Worm (Caenorhabditis elegans): Measurements from ENCODE around the gene col-77.

The col-77 gene

DNA sequence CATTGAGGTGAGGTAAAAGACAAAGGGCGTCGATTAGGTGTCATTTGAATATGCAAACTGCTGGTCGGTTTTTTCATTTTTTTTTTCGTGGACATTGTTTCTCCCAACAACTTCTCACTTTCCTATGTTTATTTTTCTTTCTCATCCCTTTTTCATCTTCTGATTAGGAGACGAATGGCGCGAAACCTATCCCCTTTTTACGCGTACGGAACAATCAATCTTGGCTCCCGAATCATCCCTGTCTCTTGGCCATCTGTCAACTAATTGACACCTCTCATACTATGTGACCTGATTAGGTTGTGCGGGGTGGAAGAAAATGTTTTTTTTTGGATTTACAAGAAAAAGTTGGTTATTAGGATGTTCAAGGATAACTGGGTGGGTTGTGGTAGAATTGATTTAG, 14.4 kb downstream of the col-77 start:
- TF ChIP-seq B0310.2 (tag; optimal IDR thresholded peaks at IDR 0.05) (no peak), ets-7 (tag; optimal IDR thresholded peaks at IDR 0.05) (no peak), sea-1 (GFP tag; conservative IDR thresholded peaks at IDR 0.05) (no peak), hmg-4 (GFP tag; optimal IDR thresholded peaks at IDR 0.05) (no peak), tbx-11 (GFP tag; IDR thresholded peaks at IDR 0.05) (no peak), hnd-1 (tag; optimal IDR thresholded peaks at IDR 0.05) (no peak), flt-1 (GFP tag; IDR thresholded peaks at IDR 0.05) (no peak), ceh-13 (GFP tag; optimal IDR thresholded peaks at IDR 0.05) (no peak)

DNA sequence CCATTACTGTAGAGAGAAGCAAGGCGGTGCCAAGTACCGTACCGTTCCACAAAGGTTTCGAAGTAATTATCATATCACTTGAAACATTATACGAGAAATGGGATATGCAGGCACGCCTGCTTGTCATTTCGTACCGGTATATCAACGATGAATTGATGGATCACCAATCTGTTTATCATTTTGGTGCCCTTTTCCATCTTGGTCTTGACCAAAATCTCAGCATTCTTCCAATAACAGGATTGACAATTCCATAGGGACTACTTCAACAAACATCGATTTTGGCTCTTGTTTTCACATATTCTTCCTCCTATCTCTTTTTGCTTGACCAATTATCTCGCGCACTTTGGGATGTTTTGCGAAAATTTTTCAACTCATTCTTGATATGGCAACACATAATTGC, 20.1 kb downstream of the col-77 start:
- no peak for TF ChIP-seq hmbx-1 (tag; optimal IDR thresholded peaks at IDR 0.05)
- TF ChIP-seq flt-1 (GFP tag; IDR thresholded peaks at IDR 0.05) = no peak
- TF ChIP-seq tbx-37 (GFP tag; conservative IDR thresholded peaks at IDR 0.05) = no peak
- no peak for TF ChIP-seq hmg-4 (GFP tag; optimal IDR thresholded peaks at IDR 0.05)
- no peak for TF ChIP-seq hnd-1 (tag; optimal IDR thresholded peaks at IDR 0.05)
- no peak for TF ChIP-seq ceh-13 (GFP tag; optimal IDR thresholded peaks at IDR 0.05)
- no peak for TF ChIP-seq tra-4 (tag; optimal IDR thresholded peaks at IDR 0.05)
- no peak for TF ChIP-seq aly-1 (tag; optimal IDR thresholded peaks at IDR 0.05)
- TF ChIP-seq ceh-36 (tag; optimal IDR thresholded peaks at IDR 0.05) = no peak
- TF ChIP-seq ama-1 (optimal IDR thresholded peaks at IDR 0.05) = no peak
- TF ChIP-seq F13C5.2 (tag; optimal IDR thresholded peaks at IDR 0.05) = no peak
- no peak for TF ChIP-seq scrt-1 (GFP tag; IDR thresholded peaks at IDR 0.05)
- TF ChIP-seq sea-1 (GFP tag; conservative IDR thresholded peaks at IDR 0.05) = no peak
- no peak for TF ChIP-seq ets-7 (tag; optimal IDR thresholded peaks at IDR 0.05)
- no peak for TF ChIP-seq pes-1 (GFP tag; IDR thresholded peaks at IDR 0.05)
- no peak for TF ChIP-seq B0310.2 (tag; optimal IDR thresholded peaks at IDR 0.05)
- TF ChIP-seq tbx-11 (GFP tag; IDR thresholded peaks at IDR 0.05) = no peak

DNA sequence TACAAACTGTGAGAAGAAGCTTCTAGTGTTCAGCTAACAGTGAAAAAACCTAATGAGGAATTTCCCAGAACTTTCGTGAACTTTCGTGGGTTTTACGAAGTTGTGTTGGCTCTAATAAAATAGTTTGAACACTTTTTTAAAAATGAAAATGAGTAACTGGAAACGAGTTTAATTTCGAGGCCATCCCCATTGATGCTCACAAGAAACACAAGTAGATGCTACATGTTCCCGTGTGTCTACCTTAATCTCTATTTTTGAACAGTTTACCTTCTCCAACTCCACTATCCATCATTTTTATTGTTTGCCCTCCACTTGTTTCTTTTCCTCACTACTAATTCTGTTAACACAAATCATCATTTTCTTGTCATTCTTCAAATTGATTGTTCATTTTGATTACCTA, 25.5 kb downstream of the col-77 start, which contains the start of gene C26D10.7:
C26D10.7 (plus strand) TSS at position 301 of the 400 bp plus-strand sequence.
- TF ChIP-seq hnd-1 (tag; optimal IDR thresholded peaks at IDR 0.05) = no peak
- TF ChIP-seq ceh-36 (tag; optimal IDR thresholded peaks at IDR 0.05) = no peak
- TF ChIP-seq tra-4 (tag; optimal IDR thresholded peaks at IDR 0.05) = no peak
- no peak for TF ChIP-seq F13C5.2 (tag; optimal IDR thresholded peaks at IDR 0.05)
- no peak for TF ChIP-seq tbx-37 (GFP tag; conservative IDR thresholded peaks at IDR 0.05)
- no peak for TF ChIP-seq ets-7 (tag; optimal IDR thresholded peaks at IDR 0.05)
- no peak for TF ChIP-seq pes-1 (GFP tag; IDR thresholded peaks at IDR 0.05)

DNA sequence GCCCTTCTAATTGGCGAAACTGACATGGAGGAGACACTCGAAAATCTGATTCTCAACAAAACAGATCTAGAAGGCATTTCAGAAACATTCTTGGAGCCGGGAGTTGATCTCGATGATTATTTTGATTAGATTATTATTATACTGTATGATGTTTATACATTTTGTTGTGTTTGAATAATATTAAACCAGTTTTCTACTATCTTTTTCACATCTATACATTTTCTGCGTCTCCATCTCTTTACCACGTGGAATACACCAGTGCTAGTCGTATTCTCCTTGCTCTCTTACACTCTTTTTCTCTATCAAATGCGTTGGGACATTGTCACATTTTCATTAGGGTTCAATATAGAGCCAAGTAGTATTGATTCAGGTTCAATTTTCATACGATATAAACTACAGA, 29.7 kb downstream of the col-77 start, which contains the start of gene C26D10.4:
C26D10.4 (plus strand) TSS at position 301 of the 400 bp plus-strand sequence.
- no peak for TF ChIP-seq tra-4 (tag; optimal IDR thresholded peaks at IDR 0.05)
- TF ChIP-seq flt-1 (GFP tag; IDR thresholded peaks at IDR 0.05) = no peak

DNA sequence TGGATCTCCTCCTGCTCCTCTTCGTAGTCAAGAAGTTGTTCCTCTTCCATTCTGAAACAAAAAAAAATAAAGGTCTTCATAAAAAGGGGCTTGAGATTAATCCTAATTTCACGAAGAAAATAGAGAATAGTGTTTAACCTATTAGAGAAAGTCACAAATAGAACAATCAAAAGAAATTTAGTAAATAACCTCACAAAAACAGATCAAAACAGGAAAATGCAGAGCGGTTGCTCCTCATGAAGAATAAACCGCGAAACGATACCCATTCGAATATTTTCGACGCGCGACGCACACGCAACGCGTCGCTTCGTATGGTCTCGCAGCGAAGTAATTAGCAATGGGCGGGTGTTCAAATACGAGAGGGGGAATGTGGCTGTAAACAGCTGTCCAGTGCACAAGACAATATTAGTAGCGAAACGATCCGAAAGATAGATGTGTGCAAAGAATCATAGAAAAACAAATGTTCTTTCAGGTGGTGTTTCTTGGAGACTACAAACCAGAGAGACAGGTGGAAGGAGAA, 30.3 kb downstream of the col-77 start, which contains the start of gene hel-1:
hel-1 (minus strand) TSS at position 51 of the 520 bp plus-strand sequence.
- TF ChIP-seq hmg-4 (GFP tag; optimal IDR thresholded peaks at IDR 0.05) (peak; percentile 28), ceh-36 (tag; optimal IDR thresholded peaks at IDR 0.05) (no peak), ets-7 (tag; optimal IDR thresholded peaks at IDR 0.05) (no peak), tbx-37 (GFP tag; conservative IDR thresholded peaks at IDR 0.05) (0 out of 2 replicates have a peak, but pooled peaks have one; percentile 41), flt-1 (GFP tag; IDR thresholded peaks at IDR 0.05) (peak; percentile 46; the same call in 1 of the 2 replicates), F13C5.2 (tag; optimal IDR thresholded peaks at IDR 0.05) (peak; percentile 75), B0310.2 (tag; optimal IDR thresholded peaks at IDR 0.05) (no peak)

DNA sequence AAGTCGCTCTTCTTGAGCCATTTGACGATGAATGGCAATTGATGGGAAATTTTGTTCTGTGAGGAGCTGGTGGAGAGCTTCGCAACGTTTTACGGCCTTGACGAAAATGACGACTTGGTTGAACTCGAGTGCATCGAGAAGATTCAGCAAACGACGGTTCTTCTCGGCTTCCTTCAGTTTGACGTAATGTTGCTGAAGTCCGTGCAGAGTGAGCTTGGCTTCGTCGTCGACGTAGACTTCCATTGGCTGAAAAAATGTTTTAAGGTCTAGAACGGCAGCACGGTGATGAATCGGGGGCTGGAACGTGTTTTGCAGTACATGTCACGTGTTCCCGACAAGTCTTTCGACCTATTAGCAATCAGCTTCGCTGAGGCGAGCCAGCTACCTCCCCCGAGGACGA, 31.7 kb downstream of the col-77 start:
- no peak for TF ChIP-seq tbx-37 (GFP tag; conservative IDR thresholded peaks at IDR 0.05)
- no peak for TF ChIP-seq F13C5.2 (tag; optimal IDR thresholded peaks at IDR 0.05)
- TF ChIP-seq ceh-13 (GFP tag; optimal IDR thresholded peaks at IDR 0.05) = no peak
- no peak for TF ChIP-seq hmbx-1 (tag; optimal IDR thresholded peaks at IDR 0.05)
- TF ChIP-seq ets-7 (tag; optimal IDR thresholded peaks at IDR 0.05) = no peak
- TF ChIP-seq pes-1 (GFP tag; IDR thresholded peaks at IDR 0.05) = no peak
- no peak for TF ChIP-seq flt-1 (GFP tag; IDR thresholded peaks at IDR 0.05)
- no peak for TF ChIP-seq tra-4 (tag; optimal IDR thresholded peaks at IDR 0.05)
- no peak for TF ChIP-seq hnd-1 (tag; optimal IDR thresholded peaks at IDR 0.05)
- TF ChIP-seq scrt-1 (GFP tag; IDR thresholded peaks at IDR 0.05) = no peak
- no peak for TF ChIP-seq sea-1 (GFP tag; conservative IDR thresholded peaks at IDR 0.05)
- TF ChIP-seq hmg-4 (GFP tag; optimal IDR thresholded peaks at IDR 0.05) = no peak
- TF ChIP-seq aly-1 (tag; optimal IDR thresholded peaks at IDR 0.05) = no peak
- no peak for TF ChIP-seq ceh-36 (tag; optimal IDR thresholded peaks at IDR 0.05)
- no peak for TF ChIP-seq ama-1 (optimal IDR thresholded peaks at IDR 0.05)

DNA sequence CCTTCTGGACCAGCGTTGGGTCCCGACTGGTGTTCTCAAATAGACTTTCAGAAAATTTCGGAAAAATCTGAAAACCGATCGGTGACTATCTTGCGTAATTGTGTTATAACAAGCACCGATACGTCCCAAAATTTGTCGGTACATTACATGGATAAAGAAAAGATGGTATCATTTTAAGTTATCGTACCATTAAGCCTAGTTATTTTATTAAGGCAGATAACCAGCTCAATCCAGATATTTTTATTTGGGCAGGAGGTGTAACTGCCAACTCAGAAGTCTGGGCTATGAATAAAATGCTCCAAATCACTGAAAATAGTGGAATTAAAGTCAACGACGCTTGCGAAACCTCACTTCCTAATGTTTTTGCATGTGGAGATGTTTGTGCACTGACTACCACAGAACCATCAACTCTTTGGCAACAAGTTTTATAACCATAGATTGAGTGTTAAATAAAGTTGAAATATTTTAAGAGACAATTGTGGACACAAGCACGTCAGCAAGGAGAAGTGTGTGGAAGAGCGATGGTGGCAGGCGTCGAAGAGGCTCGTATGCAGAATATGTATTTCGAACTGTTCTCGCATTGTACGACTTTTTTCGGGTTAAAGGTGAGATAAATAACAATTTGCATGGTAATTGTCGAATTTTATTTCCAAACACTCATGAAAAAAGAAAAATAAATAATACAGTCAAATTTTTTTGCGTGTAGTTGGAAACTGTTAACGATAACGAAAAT, 32.8 kb downstream of the col-77 start:
- 0 out of 2 replicates have a peak, but pooled peaks have one; percentile 29 for TF ChIP-seq tbx-37 (GFP tag; conservative IDR thresholded peaks at IDR 0.05)
- no peak for TF ChIP-seq B0310.2 (tag; optimal IDR thresholded peaks at IDR 0.05)
- TF ChIP-seq tra-4 (tag; optimal IDR thresholded peaks at IDR 0.05) = no peak

DNA sequence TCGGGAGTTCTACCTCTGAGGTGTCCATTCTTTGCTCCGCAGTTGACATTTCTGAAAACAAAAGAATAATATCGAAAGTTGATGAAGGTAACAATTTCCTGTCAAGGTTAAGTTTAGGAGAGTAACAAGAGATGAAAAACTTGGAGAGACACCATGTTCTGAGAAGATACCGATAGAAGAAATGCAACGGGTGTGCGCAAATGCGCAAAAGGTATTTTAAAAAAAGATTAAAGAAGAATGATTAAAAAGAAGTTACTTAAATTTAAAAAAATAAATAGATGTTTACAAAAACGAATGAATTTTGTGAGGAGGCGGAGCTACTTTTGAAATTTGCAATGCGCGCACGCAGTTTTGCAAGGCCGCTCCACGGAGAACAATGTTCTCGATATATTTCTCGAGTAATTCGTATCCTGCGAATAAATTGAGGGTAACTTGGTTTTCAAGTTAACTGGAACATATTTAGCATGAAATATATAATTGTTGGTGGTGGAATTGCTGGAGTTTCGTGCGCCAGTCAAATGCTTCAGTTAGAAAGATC, 34.1 kb downstream of the col-77 start, which contains the start of the genes ran-3 and C26D10.3:
ran-3 (minus strand) TSS at position 51 of the 538 bp plus-strand sequence.
C26D10.3 (plus strand) TSS at position 385 of the 538 bp plus-strand sequence.
- TF ChIP-seq ceh-13 (GFP tag; optimal IDR thresholded peaks at IDR 0.05) (no peak), tbx-11 (GFP tag; IDR thresholded peaks at IDR 0.05) (0 out of 2 replicates have a peak, but pooled peaks have one; percentile 41), hmg-4 (GFP tag; optimal IDR thresholded peaks at IDR 0.05) (no peak), flt-1 (GFP tag; IDR thresholded peaks at IDR 0.05) (no peak), tbx-37 (GFP tag; conservative IDR thresholded peaks at IDR 0.05) (no peak), hnd-1 (tag; optimal IDR thresholded peaks at IDR 0.05) (no peak), aly-1 (tag; optimal IDR thresholded peaks at IDR 0.05) (no peak), pes-1 (GFP tag; IDR thresholded peaks at IDR 0.05) (peak; percentile 69), tra-4 (tag; optimal IDR thresholded peaks at IDR 0.05) (no peak), sea-1 (GFP tag; conservative IDR thresholded peaks at IDR 0.05) (no peak), F13C5.2 (tag; optimal IDR thresholded peaks at IDR 0.05) (peak; percentile 76), scrt-1 (GFP tag; IDR thresholded peaks at IDR 0.05) (peak; percentile 57; the same call in 1 of the 2 replicates), ceh-36 (tag; optimal IDR thresholded peaks at IDR 0.05) (peak; percentile 11)

Measured in whole organism, early embryonic.